Fruit fly (Drosophila melanogaster): ENCODE data around the gene Mst87F.

dm6 chr3R:13794666-13795055, 33.1 kb downstream of the Mst87F start:
- TF ChIP-seq usp (GFP tag; optimal IDR thresholded peaks at IDR 0.05) = no peak
- TF ChIP-seq Dll (optimal IDR thresholded peaks at IDR 0.05) = peak; percentile 50
- peak; percentile 84 for TF ChIP-seq CG8478 (optimal IDR thresholded peaks at IDR 0.05)
- no peak for TF ChIP-seq psq (optimal IDR thresholded peaks at IDR 0.05)
- peak in 1 of 2 experiments; percentile 80 for TF ChIP-seq EcR (GFP tag; optimal IDR thresholded peaks at IDR 0.05)
- no peak for TF ChIP-seq pan (optimal IDR thresholded peaks at IDR 0.05)

Data from whole organism.